Worm (Caenorhabditis elegans): Measurements from ENCODE around the gene dpy-21.

The dpy-21 gene

ce11 chrV:17891317-17891716 is 57.7 kb downstream of the dpy-21 start:
- peak; percentile 50 for TF ChIP-seq nhr-80 (tag; optimal IDR thresholded peaks at IDR 0.05)
- no peak for TF ChIP-seq B0035.1 (tag; optimal IDR thresholded peaks at IDR 0.05)
- TF ChIP-seq tbp1 (GFP tag; optimal IDR thresholded peaks at IDR 0.05) = no peak

ce11 chrV:17888939-17889338 is 60.1 kb downstream of the dpy-21 start, which contains the start of gene C06H5.6:
C06H5.6 (minus strand) TSS chrV:17888984.
- TF ChIP-seq dox-1 (GFP tag; IDR thresholded peaks at IDR 0.05) (0 out of 2 replicates have a peak, but pooled peaks have one; percentile 41), lag-1 (GFP tag; IDR thresholded peaks at IDR 0.05) (no peak), unc-130 (GFP tag; optimal IDR thresholded peaks at IDR 0.05) (no peak), nhr-80 (tag; optimal IDR thresholded peaks at IDR 0.05) (peak; percentile 64), B0035.1 (tag; optimal IDR thresholded peaks at IDR 0.05) (no peak), fkh-3 (tag; optimal IDR thresholded peaks at IDR 0.05) (no peak), ceh-27 (GFP tag; optimal IDR thresholded peaks at IDR 0.05) (no peak)
